Worm (Caenorhabditis elegans): Measurements from ENCODE around the gene arv-1.

The arv-1 gene

ce11 chrII:10204428-10205049 lies 3.9 kb upstream of the arv-1 start:
- no peak for TF ChIP-seq unc-62 (GFP tag; optimal IDR thresholded peaks at IDR 0.05)

ce11 chrII:10203765-10204164 lies 3.1 kb upstream of the arv-1 start:
- TF ChIP-seq unc-62 (GFP tag; optimal IDR thresholded peaks at IDR 0.05): no peak

ce11 chrII:10203067-10203466 lies 2.4 kb upstream of the arv-1 start:
- no peak for TF ChIP-seq unc-62 (GFP tag; optimal IDR thresholded peaks at IDR 0.05)

- no peak for TF ChIP-seq unc-62 (GFP tag; optimal IDR thresholded peaks at IDR 0.05)
These were observed 1.7 kb upstream of the arv-1 start for ce11 chrII:10202275-10202674.

ce11 chrII:10199906-10200305 lies 717 bp downstream of the arv-1 start, which contains the start of gene R05H5.4:
R05H5.4 (minus strand) TSS chrII:10200006.
- TF ChIP-seq unc-62 (GFP tag; optimal IDR thresholded peaks at IDR 0.05): no peak

ce11 chrII:10198486-10198885 lies 2.1 kb downstream of the arv-1 start:
- no peak for TF ChIP-seq unc-62 (GFP tag; optimal IDR thresholded peaks at IDR 0.05)

ce11 chrII:10197091-10197675 lies 3.4 kb downstream of the arv-1 start, which contains the start of gene R05H5.3:
R05H5.3 (plus strand) TSS chrII:10197625.
- TF ChIP-seq unc-62 (GFP tag; optimal IDR thresholded peaks at IDR 0.05): no peak

ce11 chrII:10194605-10195004 lies 6.0 kb downstream of the arv-1 start, which contains the start of gene srb-6:
srb-6 (plus strand) TSS chrII:10194905.
- no peak for TF ChIP-seq unc-62 (GFP tag; optimal IDR thresholded peaks at IDR 0.05)

- no peak for TF ChIP-seq unc-62 (GFP tag; optimal IDR thresholded peaks at IDR 0.05)
These were observed 8.4 kb downstream of the arv-1 start, which contains the start of gene R05H5.7 for ce11 chrII:10192207-10192606. R05H5.7 (plus strand) TSS chrII:10192507.

- TF ChIP-seq unc-62 (GFP tag; optimal IDR thresholded peaks at IDR 0.05): no peak
These were observed 11.3 kb downstream of the arv-1 start, which contains the start of gene cdc-25.4 for ce11 chrII:10189369-10189768. cdc-25.4 (minus strand) TSS chrII:10189469.

- TF ChIP-seq unc-62 (GFP tag; optimal IDR thresholded peaks at IDR 0.05): no peak
These were observed 12.8 kb downstream of the arv-1 start, which contains the start of gene srd-2 for ce11 chrII:10187808-10188207. srd-2 (minus strand) TSS chrII:10187908.

- no peak for TF ChIP-seq unc-62 (GFP tag; optimal IDR thresholded peaks at IDR 0.05)
These were observed 18.0 kb downstream of the arv-1 start, which contains the start of gene srd-1 for ce11 chrII:10182634-10183033. srd-1 (minus strand) TSS chrII:10182734.

ce11 chrII:10174338-10174737 lies 26.3 kb downstream of the arv-1 start, which contains the start of gene F33H1.4:
F33H1.4 (plus strand) TSS chrII:10174648.
- TF ChIP-seq unc-62 (GFP tag; optimal IDR thresholded peaks at IDR 0.05): no peak

- no peak for TF ChIP-seq unc-62 (GFP tag; optimal IDR thresholded peaks at IDR 0.05)
These were observed 28.1 kb downstream of the arv-1 start, which contains the start of gene wbp-11 for ce11 chrII:10172436-10172973. wbp-11 (plus strand) TSS chrII:10172923.

ce11 chrII:10170837-10171318 lies 29.7 kb downstream of the arv-1 start, which contains the start of gene gpd-4:
gpd-4 (plus strand) TSS chrII:10171268.
- TF ChIP-seq unc-62 (GFP tag; optimal IDR thresholded peaks at IDR 0.05): no peak

Measured in whole organism, dauer.